Fruit fly (Drosophila melanogaster) whole organism, wandering third instar larva: ENCODE results near the gene CG43349.

Experiments used
- Abd-B ChIP-seq: fragments of >200 bp; optimal IDR thresholded peaks from 2 replicates; lab custom pipeline; 2017; ENCODE audit warnings: missing biosample characterization, missing genetic modification characterization
- CG32264 ChIP-seq: fragments of 200-800 bp; sonication (Bioruptor generic); optimal IDR thresholded peaks from 2 replicates; lab custom pipeline; 2016; ENCODE audit warnings: missing biosample characterization, missing genetic modification characterization
- CrebA ChIP-seq: fragments of 200-800 bp; sonication (Bioruptor generic); optimal IDR thresholded peaks from 2 replicates; lab custom pipeline; 2016; ENCODE audit warnings: missing biosample characterization, mild to moderate bottlenecking, missing genetic modification characterization, borderline replicate concordance
- GATAd ChIP-seq: sonication (Bioruptor generic); optimal IDR thresholded peaks from 2 replicates; lab custom pipeline; 2016; ENCODE audit warnings: missing biosample characterization, missing genetic modification characterization
- HLH106 ChIP-seq: fragments of 200-800 bp; optimal IDR thresholded peaks from 3 replicates; lab custom pipeline; 2019; ENCODE audit warnings: missing biosample characterization, mild to moderate bottlenecking, missing genetic modification characterization, moderate library complexity
- Hr78 ChIP-seq: fragments of >200 bp; optimal IDR thresholded peaks from 2 replicates; lab custom pipeline; 2017; ENCODE audit warnings: missing biosample characterization, missing genetic modification characterization
- Hr83 ChIP-seq: fragments of 200-300 bp; sonication (Bioruptor generic); optimal IDR thresholded peaks from 2 replicates; lab custom pipeline; 2016; ENCODE audit warnings: missing biosample characterization, mild to moderate bottlenecking, missing genetic modification characterization, moderate library complexity; ENCODE audit not compliant: poor library complexity, severe bottlenecking
- Mio ChIP-seq: sonication (Bioruptor generic); optimal IDR thresholded peaks from 2 replicates; lab custom pipeline; 2016; ENCODE audit warnings: missing biosample characterization, missing genetic modification characterization
- Myc ChIP-seq: fragments of >200 bp; optimal IDR thresholded peaks from 2 replicates; lab custom pipeline; 2017
- N ChIP-seq: fragments of >200 bp; optimal IDR thresholded peaks from 2 replicates; lab custom pipeline; 2018; ENCODE audit warnings: missing biosample characterization, missing external identifiers, missing genetic modification characterization
- OdsH ChIP-seq: fragments of 200-800 bp; sonication (Bioruptor generic); optimal IDR thresholded peaks from 2 replicates; lab custom pipeline; 2016; ENCODE audit warnings: missing biosample characterization, mild to moderate bottlenecking, missing genetic modification characterization
- Sp1 ChIP-seq: fragments of 200-800 bp; sonication (Bioruptor generic); optimal IDR thresholded peaks from 3 replicates; lab custom pipeline; 2019; ENCODE audit warnings: missing biosample characterization, mild to moderate bottlenecking, missing genetic modification characterization, moderate library complexity
- br ChIP-seq: fragments of 200-800 bp; sonication (Bioruptor generic); optimal IDR thresholded peaks from 2 replicates; lab custom pipeline; 2016; ENCODE audit warnings: missing biosample characterization, missing genetic modification characterization
- brk ChIP-seq: fragments of 200-800 bp; sonication (Bioruptor generic); optimal IDR thresholded peaks from 2 replicates; lab custom pipeline; 2016; ENCODE audit warnings: missing biosample characterization, mild to moderate bottlenecking, missing genetic modification characterization
- dl ChIP-seq, 2 experiments: fragments of 175-275, 200-275 bp in 1 of 2; fragments of 200-275 bp in 1 of 2; sonication (Bioruptor generic); optimal IDR thresholded peaks; lab custom pipeline; 2018; ENCODE audit warnings: mild to moderate bottlenecking in 2 of 2, missing biosample characterization in 2 of 2, missing genetic modification characterization in 2 of 2, moderate library complexity in 2 of 2; ENCODE audit not compliant: partially characterized antibody in 2 of 2, insufficient read depth in 1 of 2
- ey ChIP-seq: fragments of 200-800 bp; sonication (Bioruptor generic); optimal IDR thresholded peaks from 2 replicates; lab custom pipeline; 2016; ENCODE audit warnings: missing biosample characterization, missing genetic modification characterization
- fru ChIP-seq: fragments of 200-800 bp; sonication (Bioruptor generic); optimal IDR thresholded peaks from 3 replicates; lab custom pipeline; 2016; ENCODE audit warnings: missing biosample characterization, mild to moderate bottlenecking, missing genetic modification characterization
- lola ChIP-seq: fragments of >200 bp; optimal IDR thresholded peaks from 2 replicates; lab custom pipeline; 2017; ENCODE audit warnings: missing biosample characterization, missing genetic modification characterization
- pan ChIP-seq: fragments of >200 bp; optimal IDR thresholded peaks from 2 replicates; lab custom pipeline; 2017
- psq ChIP-seq: fragments of 200-800 bp; sonication (Bioruptor generic); optimal IDR thresholded peaks from 3 replicates; lab custom pipeline; 2017; ENCODE audit warnings: missing biosample characterization, mild to moderate bottlenecking, missing genetic modification characterization, moderate library complexity
- rgr ChIP-seq: fragments of 200-800 bp; sonication (Bioruptor generic); optimal IDR thresholded peaks from 3 replicates; lab custom pipeline; 2016; ENCODE audit warnings: missing biosample characterization, mild to moderate bottlenecking, missing genetic modification characterization
- sage ChIP-seq: fragments of 200-800 bp; sonication (Bioruptor generic); optimal IDR thresholded peaks from 2 replicates; lab custom pipeline; 2016; ENCODE audit warnings: missing biosample characterization, mild to moderate bottlenecking, missing genetic modification characterization
- tai ChIP-seq: sonication (Bioruptor generic); optimal IDR thresholded peaks from 2 replicates; lab custom pipeline; 2016; ENCODE audit warnings: missing biosample characterization, missing genetic modification characterization
- usp ChIP-seq: fragments of >200 bp; optimal IDR thresholded peaks from 2 replicates; lab custom pipeline; 2017; ENCODE audit warnings: missing biosample characterization, missing genetic modification characterization

The CG43349 gene

dm6 chr2L:1218475-1218874, 18.5 kb downstream of the CG43349 start:
- TF ChIP-seq brk (no peak), Mio (GFP tag; lab: Kevin White, UChicago) (no peak), Hr78 (GFP tag; lab: Kevin White, UChicago) (no peak), ey (GFP tag; lab: Kevin White, UChicago) (no peak), rgr (GFP tag; lab: Kevin White, UChicago) (no peak)
- TF ChIP-seq, all 38 proteins: peak for 0

- TF ChIP-seq psq: no peak
- TF ChIP-seq Hr83 (GFP tag; lab: Kevin White, UChicago): no peak
- no peak for TF ChIP-seq N
Observed at dm6 chr2L:1218993-1219392, 19.0 kb downstream of the CG43349 start, which contains the start of gene CG42329. Gene CG42329, plus strand, starts transcription at chr2L:1219293.

- TF ChIP-seq Hr83 (GFP tag; lab: Kevin White, UChicago) (no peak), Myc (lab: Kevin White, UChicago) (no peak), N (no peak), brk (no peak), GATAd (GFP tag; lab: Kevin White, UChicago) (no peak), fru (GFP tag; lab: Kevin White, UChicago) (no peak), usp (GFP tag; lab: Kevin White, UChicago) (no peak), Sp1 (GFP tag; lab: Kevin White, UChicago) (no peak), Abd-B (GFP tag; lab: Kevin White, UChicago) (no peak), sage (no peak), CrebA (GFP tag; lab: Kevin White, UChicago) (no peak), pan (no peak), Mio (GFP tag; lab: Kevin White, UChicago) (no peak), CG32264 (GFP tag; lab: Kevin White, UChicago) (no peak), OdsH (GFP tag; lab: Kevin White, UChicago) (no peak)
Observed at dm6 chr2L:1230691-1231090, 30.7 kb downstream of the CG43349 start.

- no peak for TF ChIP-seq Sp1 (GFP tag; lab: Kevin White, UChicago)
- TF ChIP-seq lola (GFP tag; lab: Kevin White, UChicago): no peak
- TF ChIP-seq N: no peak
- no peak for TF ChIP-seq br
- TF ChIP-seq HLH106: no peak
- no peak for TF ChIP-seq tai (GFP tag; lab: Kevin White, UChicago)
- no peak for TF ChIP-seq Abd-B (GFP tag; lab: Kevin White, UChicago)
- no peak for TF ChIP-seq CrebA (GFP tag; lab: Kevin White, UChicago)
- no peak for TF ChIP-seq dl (GFP tag; optimal IDR thresholded peaks at IDR 0.05; lab: Kevin White, UChicago; ENCODE audit: insufficient read depth in 1 of 2, partially characterized antibody in 2 of 2)
- no peak for TF ChIP-seq pan
- TF ChIP-seq GATAd (GFP tag; lab: Kevin White, UChicago): no peak
- no peak for TF ChIP-seq sage
- no peak for TF ChIP-seq psq
Observed at dm6 chr2L:1239736-1240135, 39.7 kb downstream of the CG43349 start, which contains the start of gene CG5397. Gene CG5397, plus strand, starts transcription at chr2L:1240036.
